Fruit fly (Drosophila melanogaster) whole organism, embryonic: ENCODE measurements around the gene wrd.

Source experiments
- Ada2b ChIP-seq: fragments of 200-800 bp; sonication (Bioruptor generic); IDR thresholded peaks from 2 replicates; pipeline ENCODE4 v1.3.6; 2022; ENCODE audit warnings: missing biosample characterization, missing genetic modification characterization
- CG11456 ChIP-seq: fragments of 200-800 bp; sonication (Bioruptor generic); IDR thresholded peaks from 3 replicates; pipeline ENCODE4 v1.3.6; 2022; ENCODE audit warnings: missing biosample characterization, missing genetic modification characterization
- CG13424 ChIP-seq: fragments of 200-800 bp; sonication (Bioruptor generic); optimal IDR thresholded peaks from 2 replicates; lab custom pipeline; 2019; ENCODE audit warnings: missing biosample characterization, mild to moderate bottlenecking, missing genetic modification characterization, moderate library complexity
- CG14014 ChIP-seq: fragments of 200-800 bp; sonication (Bioruptor generic); IDR thresholded peaks from 2 replicates; pipeline ENCODE4 v1.3.6; 2022; ENCODE audit warnings: missing biosample characterization, missing genetic modification characterization
- CG14050 ChIP-seq: fragments of 200-800 bp; sonication (Bioruptor generic); IDR thresholded peaks from 3 replicates; pipeline ENCODE4 v1.3.6; 2022; ENCODE audit warnings: missing biosample characterization, missing genetic modification characterization
- CG15514 ChIP-seq: fragments of 200-800 bp; sonication (Bioruptor generic); optimal IDR thresholded peaks from 3 replicates; lab custom pipeline; 2017; ENCODE audit warnings: missing biosample characterization, missing genetic modification characterization, mild to moderate bottlenecking, moderate library complexity, missing genetic modification reagents
- CG1602 ChIP-seq: fragments of 200-800 bp; sonication (Bioruptor generic); optimal IDR thresholded peaks from 3 replicates; lab custom pipeline; 2016; ENCODE audit warnings: missing biosample characterization, missing genetic modification characterization
- CG16779 ChIP-seq: fragments of 200-800 bp; sonication (Bioruptor generic); IDR thresholded peaks from 2 replicates; pipeline ENCODE4 v1.3.6; 2022; ENCODE audit warnings: missing biosample characterization, missing genetic modification characterization
- CG2129 ChIP-seq: fragments of 200-800 bp; sonication (Bioruptor generic); IDR thresholded peaks from 2 replicates; pipeline ENCODE4 v1.3.6; 2022; ENCODE audit warnings: missing biosample characterization, missing genetic modification characterization; ENCODE audit not compliant: partially characterized antibody
- CG2199 ChIP-seq: fragments of 200-800 bp; sonication (Bioruptor generic); IDR thresholded peaks from 3 replicates; pipeline ENCODE4 v1.3.6; 2022; ENCODE audit warnings: missing biosample characterization, missing genetic modification characterization
- CG2202 ChIP-seq: fragments of 200-800 bp; sonication (Bioruptor generic); optimal IDR thresholded peaks from 2 replicates; lab custom pipeline; 2018; ENCODE audit warnings: missing biosample characterization, mild to moderate bottlenecking, missing genetic modification characterization
- CG2712 ChIP-seq: fragments of 200-800 bp; optimal IDR thresholded peaks from 3 replicates; lab custom pipeline; 2019; ENCODE audit warnings: missing biosample characterization, mild to moderate bottlenecking, missing genetic modification characterization, moderate library complexity
- CG2875 ChIP-seq: fragments of 200-800 bp; sonication (Bioruptor generic); optimal IDR thresholded peaks from 2 replicates; lab custom pipeline; 2017; ENCODE audit warnings: missing biosample characterization, mild to moderate bottlenecking, missing genetic modification characterization, missing genetic modification reagents
- CG2889 ChIP-seq: fragments of 200-800 bp; sonication (Bioruptor generic); IDR thresholded peaks from 3 replicates; pipeline ENCODE4 v1.3.6; 2022; ENCODE audit warnings: missing biosample characterization, missing genetic modification characterization
- CG31224 ChIP-seq: fragments of 200-800 bp; sonication (Bioruptor generic); IDR thresholded peaks from 2 replicates; pipeline ENCODE4 v1.3.6; 2022; ENCODE audit warnings: missing biosample characterization, missing genetic modification characterization
- CG34422 ChIP-seq: fragments of 200-800 bp; sonication (Bioruptor generic); IDR thresholded peaks from 3 replicates; pipeline ENCODE4 v1.3.6; 2022; ENCODE audit warnings: missing biosample characterization, missing genetic modification characterization
- CG4707 ChIP-seq: fragments of 200-800 bp; sonication (Bioruptor generic); optimal IDR thresholded peaks from 2 replicates; lab custom pipeline; 2018; ENCODE audit warnings: missing biosample characterization, mild to moderate bottlenecking, missing genetic modification characterization, moderate library complexity
- CG4854 ChIP-seq: fragments of 200-800 bp; sonication (Bioruptor generic); optimal IDR thresholded peaks from 2 replicates; lab custom pipeline; 2016; ENCODE audit warnings: missing biosample characterization, missing genetic modification characterization, inconsistent platforms
- CG7271 ChIP-seq: fragments of 200-800 bp; sonication (Bioruptor generic); optimal IDR thresholded peaks from 2 replicates; lab custom pipeline; 2018; ENCODE audit warnings: missing biosample characterization, mild to moderate bottlenecking, missing genetic modification characterization, moderate library complexity
- CG9876 ChIP-seq: fragments of 200-800 bp; sonication (Bioruptor generic); optimal IDR thresholded peaks from 2 replicates; lab custom pipeline; 2016; ENCODE audit warnings: missing biosample characterization, missing genetic modification characterization
- CkIIα-i1 ChIP-seq: fragments of 200-800 bp; sonication (Bioruptor generic); IDR thresholded peaks from 2 replicates; pipeline ENCODE4 v1.3.6; 2022; ENCODE audit warnings: missing biosample characterization, missing genetic modification characterization
- Dp ChIP-seq: fragments of 200-800 bp; sonication (Bioruptor generic); optimal IDR thresholded peaks from 2 replicates; lab custom pipeline; 2018; ENCODE audit warnings: missing biosample characterization, mild to moderate bottlenecking, missing genetic modification characterization, moderate library complexity
- HLH3B ChIP-seq: fragments of 200-800 bp; sonication (Bioruptor generic); IDR thresholded peaks from 2 replicates; pipeline ENCODE4 v1.3.6; 2022; ENCODE audit warnings: missing biosample characterization, missing genetic modification characterization
- Hmx ChIP-seq: fragments of 200-800 bp; sonication (Bioruptor generic); optimal IDR thresholded peaks from 2 replicates; lab custom pipeline; 2016; ENCODE audit warnings: missing biosample characterization, missing genetic modification characterization
- Hr51 ChIP-seq, 2 experiments: fragments of 200-800 bp; sonication (Bioruptor generic); optimal IDR thresholded peaks; 2 replicates in 1 of 2; 3 replicates in 1 of 2; lab custom pipeline; 2016 to 2018; ENCODE audit warnings: missing biosample characterization in 2 of 2, missing genetic modification characterization in 2 of 2, mild to moderate bottlenecking in 1 of 2, moderate library complexity in 1 of 2
- Hsf ChIP-seq: fragments of 200-800 bp; sonication (Bioruptor generic); optimal IDR thresholded peaks from 3 replicates; lab custom pipeline; 2016; ENCODE audit warnings: missing biosample characterization, missing genetic modification characterization
- Lpt ChIP-seq: fragments of >200 bp; optimal IDR thresholded peaks from 2 replicates; lab custom pipeline; 2018; ENCODE audit warnings: missing biosample characterization, missing genetic modification characterization
- Optix ChIP-seq: fragments of 200-800 bp; sonication (Bioruptor generic); IDR thresholded peaks from 3 replicates; pipeline ENCODE4 v1.3.6; 2022; ENCODE audit warnings: missing biosample characterization, missing genetic modification characterization
- Side ChIP-seq: fragments of 200-800 bp; sonication (Bioruptor generic); optimal IDR thresholded peaks from 2 replicates; lab custom pipeline; 2016; ENCODE audit warnings: missing biosample characterization, missing genetic modification characterization
- Ssrp ChIP-seq: fragments of 200-800 bp; sonication (Bioruptor generic); optimal IDR thresholded peaks from 2 replicates; lab custom pipeline; 2018; ENCODE audit warnings: missing biosample characterization, mild to moderate bottlenecking, missing genetic modification characterization, moderate library complexity
- Usf ChIP-seq: fragments of 200-800 bp; sonication (Bioruptor generic); optimal IDR thresholded peaks from 2 replicates; lab custom pipeline; 2017; ENCODE audit warnings: missing genotype, missing biosample characterization, missing genetic modification characterization
- Xbp1 ChIP-seq: fragments of 200-800 bp; sonication (Bioruptor generic); optimal IDR thresholded peaks from 3 replicates; lab custom pipeline; 2016; ENCODE audit warnings: missing biosample characterization, mild to moderate bottlenecking, missing genetic modification characterization
- aop ChIP-seq: fragments of 200-800 bp; sonication (Bioruptor generic); IDR thresholded peaks from 2 replicates; pipeline ENCODE4 v1.3.6; 2022; ENCODE audit warnings: missing biosample characterization, missing genetic modification characterization
- ase ChIP-seq: fragments of 200-800 bp; sonication (Bioruptor generic); IDR thresholded peaks from 3 replicates; pipeline ENCODE4 v1.3.6; 2022; ENCODE audit warnings: missing biosample characterization, missing genetic modification characterization
- bowl ChIP-seq: fragments of 200-800 bp; sonication (Bioruptor generic); IDR thresholded peaks from 2 replicates; pipeline ENCODE4 v1.3.6; 2022; ENCODE audit warnings: missing biosample characterization, missing genetic modification characterization
- dan ChIP-seq: fragments of 200-800 bp; sonication (Bioruptor generic); IDR thresholded peaks from 2 replicates; pipeline ENCODE4 v1.3.6; 2022; ENCODE audit warnings: missing biosample characterization, missing genetic modification characterization
- exex ChIP-seq: fragments of 200-800 bp; sonication (Bioruptor generic); optimal IDR thresholded peaks from 4 replicates; lab custom pipeline; 2018; ENCODE audit warnings: missing biosample characterization, mild to moderate bottlenecking, missing genetic modification characterization, moderate library complexity
- eyg ChIP-seq: fragments of 200-800 bp; sonication (Bioruptor generic); optimal IDR thresholded peaks from 3 replicates; lab custom pipeline; 2016; ENCODE audit warnings: missing biosample characterization, missing genetic modification characterization
- ind ChIP-seq: fragments of 200-800 bp; sonication (Bioruptor generic); optimal IDR thresholded peaks from 3 replicates; lab custom pipeline; 2016; ENCODE audit warnings: missing biosample characterization, missing genetic modification characterization
- lola ChIP-seq, 3 experiments: fragments of >200 bp in 2 of 3; fragments of 200-800 bp in 1 of 3; sonication (Bioruptor generic) in 1 of 3; optimal IDR thresholded peaks; 2 replicates each; lab custom pipeline; 2017 to 2019; ENCODE audit warnings: missing biosample characterization in 3 of 3, missing genetic modification characterization in 3 of 3, mild to moderate bottlenecking in 1 of 3, moderate library complexity in 1 of 3
- nmo ChIP-seq: fragments of 200-800 bp; sonication (Bioruptor generic); optimal IDR thresholded peaks from 2 replicates; lab custom pipeline; 2018; ENCODE audit warnings: missing biosample characterization, mild to moderate bottlenecking, missing genetic modification characterization, moderate library complexity
- odd ChIP-seq: fragments of 200-800 bp; sonication (Bioruptor generic); optimal IDR thresholded peaks from 2 replicates; lab custom pipeline; 2017; ENCODE audit warnings: missing biosample characterization, mild to moderate bottlenecking, missing genetic modification characterization
- p53 ChIP-seq: fragments of 200-800 bp; sonication (Bioruptor generic); optimal IDR thresholded peaks from 2 replicates; lab custom pipeline; 2016; ENCODE audit warnings: missing biosample characterization, missing genetic modification characterization
- rib ChIP-seq: fragments of 200-800 bp; sonication (Bioruptor generic); IDR thresholded peaks from 2 replicates; pipeline ENCODE4 v1.3.6; 2022; ENCODE audit warnings: missing biosample characterization, missing genetic modification characterization
- sens ChIP-seq: fragments of 200-800 bp; sonication (Bioruptor generic); peaks from one replicate; lab custom pipeline; 2016; ENCODE audit warnings: missing biosample characterization, missing genetic modification characterization
- tin ChIP-seq: fragments of 200-800 bp; sonication (Bioruptor generic); optimal IDR thresholded peaks from 3 replicates; lab custom pipeline; 2016; ENCODE audit warnings: missing biosample characterization, missing genetic modification characterization
- tna ChIP-seq: fragments of 200-800 bp; sonication (Bioruptor generic); IDR thresholded peaks from 2 replicates; pipeline ENCODE4 v1.3.6; 2022; ENCODE audit warnings: missing biosample characterization, missing genetic modification characterization; ENCODE audit not compliant: partially characterized antibody
- trh ChIP-seq: fragments of 200-800 bp; sonication (Bioruptor generic); optimal IDR thresholded peaks from 2 replicates; lab custom pipeline; 2016; ENCODE audit warnings: missing biosample characterization, missing genetic modification characterization
- vfl ChIP-seq: fragments of 200-800 bp; sonication (Bioruptor generic); optimal IDR thresholded peaks from 2 replicates; lab custom pipeline; 2016; ENCODE audit warnings: missing biosample characterization, missing genetic modification characterization
- zen ChIP-seq: fragments of 200-800 bp; sonication (Bioruptor generic); optimal IDR thresholded peaks from 3 replicates; lab custom pipeline; 2018; ENCODE audit warnings: missing biosample characterization, mild to moderate bottlenecking, missing genetic modification characterization, moderate library complexity
- zfh2 ChIP-seq: fragments of 200-800 bp; sonication (Bioruptor generic); optimal IDR thresholded peaks from 2 replicates; lab custom pipeline; 2016; ENCODE audit warnings: missing biosample characterization, missing genetic modification characterization

The wrd gene

dm6 chr3R:18188702-18189125, 21.2 kb downstream of the wrd start, which contains the start of the genes CG12321 and MED17 (continued):
- TF ChIP-seq nmo (GFP tag; lab: Kevin White, UChicago) (peak; percentile 94), trh (GFP tag; lab: Kevin White, UChicago) (peak; percentile 85), sens (GFP tag; lab: Kevin White, UChicago) (peak; percentile 93), CG7271 (tag; lab: Kevin White, UChicago) (peak; percentile 64), vfl (GFP tag; lab: Kevin White, UChicago) (peak; percentile 58), CG15514 (peak; percentile 86), Optix (GFP tag; lab: Robert Waterston, UW) (peak; percentile 57; the same call in 1 of the 3 replicates), Ssrp (tag; lab: Kevin White, UChicago) (peak; percentile 90), Hr51 (GFP tag; optimal IDR thresholded peaks at IDR 0.05; lab: Kevin White, UChicago) (peak; percentile 74 to 91), Hsf (peak; percentile 79), tna (GFP tag; lab: Robert Waterston, UW) (no peak), CG4854 (GFP tag; lab: Kevin White, UChicago) (peak; percentile 62), CG2875 (GFP tag; lab: Kevin White, UChicago) (peak; percentile 79), Side (GFP tag; lab: Kevin White, UChicago) (peak; percentile 4), odd (GFP tag; lab: Kevin White, UChicago) (peak; percentile 58), bowl (GFP tag; lab: Robert Waterston, UW) (no peak), Xbp1 (GFP tag; lab: Kevin White, UChicago) (peak; percentile 94), CG14050 (GFP tag; lab: Robert Waterston, UW) (peak; percentile 69), CG31224 (peak; percentile 83), exex (tag; lab: Kevin White, UChicago) (peak; percentile 61), CG2199 (GFP tag; lab: Robert Waterston, UW) (no peak), CG16779 (peak; percentile 82), CG13424 (tag; lab: Kevin White, UChicago) (peak; percentile 87), CkIIα-i1 (GFP tag; lab: Robert Waterston, UW) (peak; percentile 16; the same call in 1 of the 2 replicates), Dp (peak; percentile 66), CG2889 (GFP tag; lab: Robert Waterston, UW) (peak; percentile 77), CG4707 (GFP tag; lab: Kevin White, UChicago) (no peak), CG34422 (peak; percentile 89), CG9876 (GFP tag; lab: Kevin White, UChicago) (no peak), Usf (peak; percentile 85), CG1602 (GFP tag; lab: Kevin White, UChicago) (peak; percentile 94), aop (no peak), zfh2 (peak; percentile 79), CG2129 (GFP tag; lab: Robert Waterston, UW) (no peak), eyg (GFP tag; lab: Kevin White, UChicago) (no peak), lola (GFP tag; optimal IDR thresholded peaks at IDR 0.05; lab: Kevin White, UChicago) (peak in 1 of 3 experiments; percentile 85), CG11456 (GFP tag; lab: Robert Waterston, UW) (peak; percentile 92), dan (GFP tag; lab: Robert Waterston, UW) (peak; percentile 49; the same call in 1 of the 2 replicates), tin (peak; percentile 92), CG2202 (peak; percentile 57), Hmx (GFP tag; lab: Kevin White, UChicago) (peak; percentile 42), Ada2b (GFP tag; lab: Robert Waterston, UW) (peak; percentile 72), CG14014 (GFP tag; lab: Robert Waterston, UW) (peak; percentile 87), ind (GFP tag; lab: Kevin White, UChicago) (peak; percentile 92), ase (GFP tag; lab: Robert Waterston, UW) (peak; percentile 85), zen (tag; lab: Kevin White, UChicago) (peak; percentile 87), CG2712 (tag; lab: Kevin White, UChicago) (peak; percentile 92), rib (peak; percentile 54), HLH3B (GFP tag; lab: Robert Waterston, UW) (peak; percentile 85), p53 (GFP tag; lab: Kevin White, UChicago) (no peak), Lpt (GFP tag; lab: Kevin White, UChicago) (no peak)
